Worm (Caenorhabditis elegans): ENCODE data around the gene ncs-1.

ncs-1 gene

DNA sequence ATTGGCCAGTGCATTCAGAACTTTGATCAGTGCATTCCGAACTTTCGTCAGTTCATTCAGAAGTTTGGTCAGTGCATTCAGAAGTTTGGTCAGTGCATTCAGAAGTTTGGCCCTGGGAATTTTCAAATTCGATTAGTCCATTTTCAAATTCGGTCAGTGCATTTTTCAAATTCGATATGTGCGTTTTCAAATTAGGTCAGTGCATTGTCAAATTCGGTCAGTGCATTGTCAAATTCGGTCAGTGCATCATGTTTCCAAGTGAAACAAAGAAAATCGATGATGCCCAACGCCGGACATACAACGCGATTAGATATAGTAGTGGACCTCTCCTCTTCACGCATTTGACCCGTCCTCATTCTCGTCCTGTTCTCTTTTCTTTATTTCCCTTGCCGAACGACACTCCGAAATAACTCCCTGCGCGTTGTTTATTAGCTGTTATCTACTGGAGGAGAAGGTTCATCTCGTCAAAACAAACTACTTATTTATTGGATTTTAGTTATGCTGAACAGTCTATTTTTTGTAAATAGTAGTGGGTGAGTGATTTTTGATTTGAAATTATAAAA is 8.5 kb downstream of the ncs-1 start, which contains the start of gene apm-3 (continued):
- TF ChIP-seq sox-2 (GFP tag; IDR thresholded peaks at IDR 0.05) (no peak), pat-9 (tag; optimal IDR thresholded peaks at IDR 0.05) (no peak), ama-1 (optimal IDR thresholded peaks at IDR 0.05) (no peak), nfya-1 (tag; optimal IDR thresholded peaks at IDR 0.05) (peak; percentile 52), F13H6.1 (tag; optimal IDR thresholded peaks at IDR 0.05) (no peak), ttx-3 (tag; optimal IDR thresholded peaks at IDR 0.05) (no peak), ref-2 (tag; optimal IDR thresholded peaks at IDR 0.05) (peak; percentile 10), elt-2 (tag; optimal IDR thresholded peaks at IDR 0.05) (peak; percentile 40), dve-1 (tag; optimal IDR thresholded peaks at IDR 0.05) (no peak), che-1 (tag; optimal IDR thresholded peaks at IDR 0.05) (no peak), ceh-48 (tag; optimal IDR thresholded peaks at IDR 0.05) (peak; percentile 41), pros-1 (tag; optimal IDR thresholded peaks at IDR 0.05) (no peak), pqm-1 (tag; optimal IDR thresholded peaks at IDR 0.05) (no peak), pha-4 (tag; optimal IDR thresholded peaks at IDR 0.05) (no peak), hlh-8 (tag; optimal IDR thresholded peaks at IDR 0.05) (no peak), ceh-18 (tag; optimal IDR thresholded peaks at IDR 0.05) (no peak), hlh-30 (tag; optimal IDR thresholded peaks at IDR 0.05; ENCODE audit: insufficient read depth) (no peak), hlh-15 (tag; optimal IDR thresholded peaks at IDR 0.05) (no peak), unc-42 (tag; optimal IDR thresholded peaks at IDR 0.05) (peak; percentile 68), lin-11 (tag; optimal IDR thresholded peaks at IDR 0.05) (no peak), unc-55 (GFP tag; optimal IDR thresholded peaks at IDR 0.05) (no peak), fkh-10 (GFP tag; optimal IDR thresholded peaks at IDR 0.05) (no peak), hlh-13 (GFP tag; optimal IDR thresholded peaks at IDR 0.05) (no peak), unc-3 (GFP tag; conservative IDR thresholded peaks at IDR 0.05) (no peak), unc-3 (tag; optimal IDR thresholded peaks at IDR 0.05) (no peak), fax-1 (tag; optimal IDR thresholded peaks at IDR 0.05) (no peak), ceh-24 (tag; optimal IDR thresholded peaks at IDR 0.05) (no peak), ceh-45 (GFP tag; IDR thresholded peaks at IDR 0.05) (no peak), unc-86 (tag; optimal IDR thresholded peaks at IDR 0.05) (no peak), ceh-30 (tag; optimal IDR thresholded peaks at IDR 0.05) (no peak), elt-4 (tag; optimal IDR thresholded peaks at IDR 0.05) (no peak), ceh-31 (tag; optimal IDR thresholded peaks at IDR 0.05) (no peak), ceh-6 (GFP tag; optimal IDR thresholded peaks at IDR 0.05) (no peak), eyg-1 (tag; optimal IDR thresholded peaks at IDR 0.05) (no peak), ceh-2 (tag; optimal IDR thresholded peaks at IDR 0.05) (no peak), nhr-11 (tag; optimal IDR thresholded peaks at IDR 0.05) (no peak)

- TF ChIP-seq ceh-24 (tag; optimal IDR thresholded peaks at IDR 0.05) (no peak), syd-9 (tag; optimal IDR thresholded peaks at IDR 0.05) (no peak), tbx-2 (tag; optimal IDR thresholded peaks at IDR 0.05) (peak; percentile 10), F13H6.1 (tag; optimal IDR thresholded peaks at IDR 0.05) (no peak), unc-86 (tag; optimal IDR thresholded peaks at IDR 0.05) (no peak), ceh-22 (tag; optimal IDR thresholded peaks at IDR 0.05) (no peak), tbx-7 (tag; optimal IDR thresholded peaks at IDR 0.05) (no peak), rnt-1 (tag; optimal IDR thresholded peaks at IDR 0.05) (no peak), eyg-1 (tag; optimal IDR thresholded peaks at IDR 0.05) (no peak), ceh-30 (tag; optimal IDR thresholded peaks at IDR 0.05) (no peak), pha-4 (tag; optimal IDR thresholded peaks at IDR 0.05) (no peak), nfya-1 (tag; optimal IDR thresholded peaks at IDR 0.05) (peak; percentile 42), ceh-18 (tag; optimal IDR thresholded peaks at IDR 0.05) (no peak), unc-42 (tag; optimal IDR thresholded peaks at IDR 0.05) (peak; percentile 75), ceh-9 (tag; optimal IDR thresholded peaks at IDR 0.05) (no peak), ceh-34 (tag; optimal IDR thresholded peaks at IDR 0.05) (peak; percentile 43), nhr-11 (tag; optimal IDR thresholded peaks at IDR 0.05) (no peak), ceh-14 (tag; optimal IDR thresholded peaks at IDR 0.05) (no peak), pat-9 (tag; optimal IDR thresholded peaks at IDR 0.05) (no peak), K02D7.2 (tag; optimal IDR thresholded peaks at IDR 0.05) (no peak), madf-2 (tag; optimal IDR thresholded peaks at IDR 0.05) (no peak), ceh-6 (GFP tag; optimal IDR thresholded peaks at IDR 0.05) (no peak), unc-55 (GFP tag; optimal IDR thresholded peaks at IDR 0.05) (no peak), ceh-48 (tag; optimal IDR thresholded peaks at IDR 0.05) (peak; percentile 41), lin-11 (tag; optimal IDR thresholded peaks at IDR 0.05) (no peak), fkh-10 (GFP tag; optimal IDR thresholded peaks at IDR 0.05) (peak; percentile 12), K09A11.1 (tag; optimal IDR thresholded peaks at IDR 0.05; ENCODE audit: insufficient read depth) (no peak), ceh-31 (tag; optimal IDR thresholded peaks at IDR 0.05) (peak; percentile 70), sox-4 (tag; optimal IDR thresholded peaks at IDR 0.05) (no peak), ztf-16 (tag; optimal IDR thresholded peaks at IDR 0.05) (no peak), ets-4 (tag; optimal IDR thresholded peaks at IDR 0.05) (no peak)
These were observed 10.5 kb downstream of the ncs-1 start for ce11 chrX:952557-953083.
